Fruit fly (Drosophila melanogaster) whole organism, wandering third instar larva: ENCODE results near the gene Kul.

Experiments used
- Dif ChIP-seq: fragments of 200-275, 200-300 bp; sonication (Bioruptor generic); optimal IDR thresholded peaks from 2 replicates; lab custom pipeline; 2018; ENCODE audit warnings: missing biosample characterization, missing genetic modification characterization; ENCODE audit not compliant: partially characterized antibody
- Mio ChIP-seq: sonication (Bioruptor generic); optimal IDR thresholded peaks from 2 replicates; lab custom pipeline; 2016; ENCODE audit warnings: missing biosample characterization, missing genetic modification characterization
- h ChIP-seq: fragments of 200-800 bp; sonication (Bioruptor generic); optimal IDR thresholded peaks from 3 replicates; lab custom pipeline; 2016; ENCODE audit warnings: missing biosample characterization, mild to moderate bottlenecking, missing genetic modification characterization
- lola ChIP-seq: fragments of >200 bp; optimal IDR thresholded peaks from 2 replicates; lab custom pipeline; 2017; ENCODE audit warnings: missing biosample characterization, missing genetic modification characterization
- psq ChIP-seq: fragments of 200-800 bp; sonication (Bioruptor generic); optimal IDR thresholded peaks from 3 replicates; lab custom pipeline; 2017; ENCODE audit warnings: missing biosample characterization, mild to moderate bottlenecking, missing genetic modification characterization, moderate library complexity

DNA sequence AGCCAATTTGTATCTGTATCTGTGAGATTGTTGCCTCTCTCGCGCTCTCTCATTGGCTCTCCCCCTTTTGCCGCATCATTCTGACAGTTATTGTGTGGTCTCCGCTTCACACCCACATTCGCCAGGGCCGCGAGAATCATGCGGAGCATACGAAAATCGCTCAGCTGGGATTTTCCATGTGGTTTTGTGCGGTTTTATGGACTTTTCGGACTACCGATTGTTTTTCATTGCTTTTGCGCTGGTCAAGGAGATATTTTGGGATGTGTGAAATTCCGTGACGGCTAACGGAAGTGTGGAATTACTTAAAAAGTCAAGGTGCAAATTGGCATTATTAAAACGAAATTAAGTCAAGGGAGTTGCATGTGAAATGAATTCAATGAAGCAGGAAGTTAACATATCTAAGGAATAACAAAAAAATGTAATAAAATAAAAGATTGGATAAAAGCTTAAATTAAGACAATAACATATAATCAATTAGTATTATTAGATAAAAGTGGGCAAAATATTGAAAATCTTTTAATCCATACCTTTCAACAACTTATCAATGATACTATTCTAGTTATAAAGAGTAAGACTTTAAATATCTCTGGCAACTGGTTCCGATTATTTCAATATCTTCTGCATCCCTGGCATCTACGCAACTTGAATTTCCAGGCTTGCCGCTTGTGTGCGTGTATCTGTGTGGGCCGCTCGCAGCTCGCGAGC is 46.6 kb downstream of the Kul start:
- TF ChIP-seq psq (GFP tag; lab: Kevin White, UChicago) (peak; percentile 94), h (GFP tag; lab: Kevin White, UChicago) (no peak), lola (no peak), Dif (GFP tag; lab: Kevin White, UChicago) (peak; percentile 93), Mio (GFP tag; lab: Kevin White, UChicago) (no peak)
